Fruit fly (Drosophila melanogaster) whole organism, embryonic: ENCODE measurements around the gene CG10194.

Experiments used
- Ada2b ChIP-seq: fragments of 200-800 bp; sonication (Bioruptor generic); IDR thresholded peaks from 2 replicates; pipeline ENCODE4 v1.3.6; 2022; ENCODE audit warnings: missing biosample characterization, missing genetic modification characterization
- Asciz ChIP-seq: fragments of 200-800 bp; sonication (Bioruptor generic); optimal IDR thresholded peaks from 2 replicates; lab custom pipeline; 2017; ENCODE audit warnings: missing biosample characterization, mild to moderate bottlenecking, missing genetic modification characterization, missing genetic modification reagents
- BtbVII ChIP-seq: fragments of 200-800 bp; sonication (Bioruptor generic); optimal IDR thresholded peaks from 3 replicates; lab custom pipeline; 2017; ENCODE audit warnings: missing biosample characterization, mild to moderate bottlenecking, missing genetic modification characterization
- CG11456 ChIP-seq: fragments of 200-800 bp; sonication (Bioruptor generic); IDR thresholded peaks from 3 replicates; pipeline ENCODE4 v1.3.6; 2022; ENCODE audit warnings: missing biosample characterization, missing genetic modification characterization
- CG12391 ChIP-seq: fragments of 200-800 bp; sonication (Bioruptor generic); optimal IDR thresholded peaks from 3 replicates; lab custom pipeline; 2018; ENCODE audit warnings: missing biosample characterization, mild to moderate bottlenecking, missing genetic modification characterization, moderate library complexity
- CG12659 ChIP-seq: fragments of 200-800 bp; sonication (Bioruptor generic); optimal IDR thresholded peaks from 3 replicates; lab custom pipeline; 2017; ENCODE audit warnings: mild to moderate bottlenecking, missing biosample characterization, missing genetic modification reagents, missing genetic modification characterization
- CG13123 ChIP-seq: fragments of 200-800 bp; sonication (Bioruptor generic); optimal IDR thresholded peaks from 2 replicates; lab custom pipeline; 2016; ENCODE audit warnings: missing biosample characterization, missing genetic modification characterization
- CG13894 ChIP-seq: fragments of 200-800 bp; sonication (Bioruptor generic); optimal IDR thresholded peaks from 3 replicates; lab custom pipeline; 2018; ENCODE audit warnings: missing biosample characterization, mild to moderate bottlenecking, missing genetic modification characterization, moderate library complexity
- CG14860 ChIP-seq: fragments of 200-800 bp; sonication (Bioruptor generic); IDR thresholded peaks from 3 replicates; pipeline ENCODE4 v1.3.6; 2022; ENCODE audit warnings: missing biosample characterization, missing genetic modification characterization; ENCODE audit not compliant: partially characterized antibody
- CG1529 ChIP-seq: fragments of 200-800 bp; sonication (Bioruptor generic); optimal IDR thresholded peaks from 3 replicates; lab custom pipeline; 2018; ENCODE audit warnings: missing biosample characterization, missing genetic modification characterization
- CG17829 ChIP-seq: fragments of 200-800 bp; optimal IDR thresholded peaks from 2 replicates; lab custom pipeline; 2019; ENCODE audit warnings: missing biosample characterization, mild to moderate bottlenecking, missing genetic modification characterization, moderate library complexity
- CG30431 ChIP-seq: fragments of 200-800 bp; sonication (Bioruptor generic); optimal IDR thresholded peaks from 2 replicates; lab custom pipeline; 2017; ENCODE audit warnings: missing biosample characterization, missing genetic modification characterization
- CG3065 ChIP-seq: fragments of 200-800 bp; sonication (Bioruptor generic); optimal IDR thresholded peaks from 2 replicates; lab custom pipeline; 2016; ENCODE audit warnings: missing biosample characterization, missing genetic modification characterization
- CG3163 ChIP-seq: fragments of 200-800 bp; sonication (Bioruptor generic); optimal IDR thresholded peaks from 3 replicates; lab custom pipeline; 2016; ENCODE audit warnings: missing biosample characterization, missing genetic modification characterization
- CG32767 ChIP-seq: fragments of 200-800 bp; sonication (Bioruptor generic); IDR thresholded peaks from 2 replicates; pipeline ENCODE4 v1.3.6; 2022; ENCODE audit warnings: missing biosample characterization, missing genetic modification characterization
- CG4404 ChIP-seq: fragments of 200-800 bp; sonication (Bioruptor generic); IDR thresholded peaks from 2 replicates; pipeline ENCODE4 v1.3.6; 2022; ENCODE audit warnings: missing biosample characterization, missing genetic modification characterization
- CG4424 ChIP-seq: fragments of 200-800 bp; sonication (Bioruptor generic); optimal IDR thresholded peaks from 3 replicates; lab custom pipeline; 2016; ENCODE audit warnings: missing biosample characterization, missing genetic modification characterization
- CG5245 ChIP-seq: fragments of 200-800 bp; sonication (Bioruptor generic); optimal IDR thresholded peaks from 3 replicates; lab custom pipeline; 2016; ENCODE audit warnings: missing biosample characterization, missing genetic modification characterization
- CG6175 ChIP-seq: fragments of 200-800 bp; sonication (Bioruptor generic); IDR thresholded peaks from 3 replicates; pipeline ENCODE4 v1.3.6; 2022; ENCODE audit warnings: missing biosample characterization, missing genetic modification characterization
- CG7786 ChIP-seq: fragments of 200-800 bp; sonication (Bioruptor generic); optimal IDR thresholded peaks from 2 replicates; lab custom pipeline; 2016; ENCODE audit warnings: missing biosample characterization, missing genetic modification characterization
- CG7839 ChIP-seq: fragments of 200-800 bp; sonication (Bioruptor generic); optimal IDR thresholded peaks from 3 replicates; lab custom pipeline; 2018; ENCODE audit warnings: missing biosample characterization, mild to moderate bottlenecking, missing genetic modification characterization, moderate library complexity
- CG8089 ChIP-seq: fragments of 200-800 bp; sonication (Bioruptor generic); optimal IDR thresholded peaks from 3 replicates; lab custom pipeline; 2016; ENCODE audit warnings: missing biosample characterization, missing genetic modification characterization
- CG8359 ChIP-seq: fragments of 200-800 bp; sonication (Bioruptor generic); optimal IDR thresholded peaks from 2 replicates; lab custom pipeline; 2017; ENCODE audit warnings: missing biosample characterization, mild to moderate bottlenecking, missing genetic modification characterization, borderline replicate concordance
- CG8924 ChIP-seq: fragments of 200-800 bp; optimal IDR thresholded peaks from 3 replicates; lab custom pipeline; 2019; ENCODE audit warnings: missing biosample characterization, mild to moderate bottlenecking, missing genetic modification characterization, moderate library complexity
- CG9876 ChIP-seq: fragments of 200-800 bp; sonication (Bioruptor generic); optimal IDR thresholded peaks from 2 replicates; lab custom pipeline; 2016; ENCODE audit warnings: missing biosample characterization, missing genetic modification characterization
- Dll ChIP-seq: fragments of 200-800 bp; sonication (Bioruptor generic); IDR thresholded peaks from 4 replicates; pipeline ENCODE4 v1.3.6; 2022; ENCODE audit warnings: missing biosample characterization, missing genetic modification characterization; ENCODE audit not compliant: partially characterized antibody
- HLH4C ChIP-seq: fragments of 200-800 bp; sonication (Bioruptor generic); IDR thresholded peaks from 3 replicates; pipeline ENCODE4 v1.3.6; 2022; ENCODE audit warnings: missing biosample characterization, missing genetic modification characterization; ENCODE audit not compliant: partially characterized antibody
- HLH54F ChIP-seq: fragments of 200-800 bp; sonication (Bioruptor generic); optimal IDR thresholded peaks from 3 replicates; lab custom pipeline; 2016; ENCODE audit warnings: missing biosample characterization, missing genetic modification characterization
- Sin3A ChIP-seq: fragments of >200 bp; optimal IDR thresholded peaks from 2 replicates; lab custom pipeline; 2018
- Ssrp ChIP-seq: fragments of 200-800 bp; sonication (Bioruptor generic); optimal IDR thresholded peaks from 2 replicates; lab custom pipeline; 2018; ENCODE audit warnings: missing biosample characterization, mild to moderate bottlenecking, missing genetic modification characterization, moderate library complexity
- bbx ChIP-seq: fragments of 200-800 bp; sonication (Bioruptor generic); IDR thresholded peaks from 2 replicates; pipeline ENCODE4 v1.3.6; 2022; ENCODE audit warnings: missing biosample characterization, missing genetic modification characterization; ENCODE audit not compliant: partially characterized antibody
- ci ChIP-seq: fragments of 200-800 bp; sonication (Bioruptor generic); IDR thresholded peaks from 3 replicates; pipeline ENCODE4 v1.3.6; 2022; ENCODE audit warnings: missing biosample characterization, missing genetic modification characterization
- dati ChIP-seq: fragments of 200-800 bp; sonication (Bioruptor generic); IDR thresholded peaks from 2 replicates; pipeline ENCODE4 v1.3.6; 2022; ENCODE audit warnings: missing biosample characterization, missing genetic modification characterization
- dmrt11E ChIP-seq: fragments of 200-800 bp; sonication (Bioruptor generic); optimal IDR thresholded peaks from 3 replicates; lab custom pipeline; 2018; ENCODE audit warnings: missing biosample characterization, mild to moderate bottlenecking, missing genetic modification characterization, moderate library complexity
- dpn ChIP-seq, 2 experiments: fragments of 200-800 bp; sonication (Bioruptor generic); optimal IDR thresholded peaks; 3 replicates each; lab custom pipeline; 2016; ENCODE audit warnings: missing biosample characterization in 2 of 2, missing genetic modification characterization in 2 of 2
- ftz-f1 ChIP-seq: fragments of 200-800 bp; sonication (Bioruptor generic); optimal IDR thresholded peaks from 2 replicates; lab custom pipeline; 2016; ENCODE audit warnings: missing biosample characterization, missing genetic modification characterization
- jing ChIP-seq: fragments of 200-800 bp; sonication (Bioruptor generic); optimal IDR thresholded peaks from 2 replicates; lab custom pipeline; 2018; ENCODE audit warnings: missing biosample characterization, mild to moderate bottlenecking, missing genetic modification characterization
- ken ChIP-seq: fragments of 200-800 bp; sonication (Bioruptor generic); IDR thresholded peaks from 3 replicates; pipeline ENCODE4 v1.3.6; 2022; ENCODE audit warnings: missing biosample characterization, missing genetic modification characterization
- lmd ChIP-seq: fragments of 200-800 bp; sonication (Bioruptor generic); IDR thresholded peaks from 2 replicates; pipeline ENCODE4 v1.3.6; 2022; ENCODE audit warnings: missing biosample characterization, missing genetic modification characterization
- lov ChIP-seq, 2 experiments: fragments of 200-800 bp in 1 of 2; fragments of >200 bp in 1 of 2; sonication (Bioruptor generic) in 1 of 2; IDR thresholded peaks in 1 of 2; optimal IDR thresholded peaks in 1 of 2; 2 replicates in 1 of 2; 3 replicates in 1 of 2; pipeline versions ENCODE4 v1.3.6 to Lab custom; 2017 to 2022; ENCODE audit warnings: missing biosample characterization in 1 of 2, missing genetic modification characterization in 1 of 2
- org-1 ChIP-seq: fragments of 200-800 bp; sonication (Bioruptor generic); optimal IDR thresholded peaks from 2 replicates; lab custom pipeline; 2017; ENCODE audit warnings: missing biosample characterization, missing genetic modification characterization
- sisA ChIP-seq: fragments of 200-800 bp; sonication (Bioruptor generic); IDR thresholded peaks from 2 replicates; pipeline ENCODE4 v1.3.6; 2022; ENCODE audit warnings: missing biosample characterization, missing genetic modification characterization
- sob ChIP-seq: fragments of 200-800 bp; sonication (Bioruptor generic); IDR thresholded peaks from 2 replicates; pipeline ENCODE4 v1.3.6; 2022; ENCODE audit warnings: missing biosample characterization, missing genetic modification characterization
- stc ChIP-seq: fragments of 200-800 bp; sonication (Bioruptor generic); IDR thresholded peaks from 2 replicates; pipeline ENCODE4 v1.3.6; 2022; ENCODE audit warnings: missing biosample characterization, missing genetic modification characterization
- tap ChIP-seq: fragments of 200-800 bp; optimal IDR thresholded peaks from 3 replicates; lab custom pipeline; 2019; ENCODE audit warnings: missing biosample characterization, mild to moderate bottlenecking, missing genetic modification characterization, moderate library complexity
- tna ChIP-seq: fragments of 200-800 bp; sonication (Bioruptor generic); IDR thresholded peaks from 2 replicates; pipeline ENCODE4 v1.3.6; 2022; ENCODE audit warnings: missing biosample characterization, missing genetic modification characterization; ENCODE audit not compliant: partially characterized antibody
- vfl ChIP-seq: fragments of 200-800 bp; sonication (Bioruptor generic); optimal IDR thresholded peaks from 2 replicates; lab custom pipeline; 2016; ENCODE audit warnings: missing biosample characterization, missing genetic modification characterization
- vnd ChIP-seq: fragments of 200-800 bp; sonication (Bioruptor generic); IDR thresholded peaks from 3 replicates; pipeline ENCODE4 v1.3.6; 2022; ENCODE audit warnings: missing biosample characterization, missing genetic modification characterization; ENCODE audit not compliant: partially characterized antibody
- wdn ChIP-seq: fragments of 200-800 bp; sonication (Bioruptor generic); IDR thresholded peaks from 2 replicates; pipeline ENCODE4 v1.3.6; 2022; ENCODE audit warnings: missing biosample characterization, missing genetic modification characterization
- yki ChIP-seq: fragments of >200 bp; optimal IDR thresholded peaks from 3 replicates; lab custom pipeline; 2018

The CG10194 gene

dm6 chr2L:19453381-19453780 lies 36.5 kb downstream of the CG10194 start, which contains the start of gene Top2 (continued):
- TF ChIP-seq CG3163 (GFP tag; lab: Kevin White, UChicago) (no peak), tap (no peak), lmd (no peak), HLH4C (peak; percentile 82), CG9876 (GFP tag; lab: Kevin White, UChicago) (peak; percentile 57), CG1529 (GFP tag; lab: Kevin White, UChicago) (no peak), dpn (GFP tag; optimal IDR thresholded peaks at IDR 0.05; lab: Kevin White, UChicago) (peak; percentile 50 to 70), wdn (GFP tag; lab: Robert Waterston, UW) (0 out of 2 replicates have a peak, but pooled peaks have one; percentile 22), CG3065 (no peak), CG30431 (no peak), ci (GFP tag; lab: Robert Waterston, UW) (peak; percentile 34; the same call in 1 of the 3 replicates), Ssrp (tag; lab: Kevin White, UChicago) (peak; percentile 43), CG8924 (peak; percentile 27), CG4424 (GFP tag; lab: Kevin White, UChicago) (peak; percentile 23), CG11456 (GFP tag; lab: Robert Waterston, UW) (peak; percentile 61; the same call in 1 of the 3 replicates), stc (GFP tag; lab: Robert Waterston, UW) (no peak), sisA (GFP tag; lab: Robert Waterston, UW) (no peak), Ada2b (GFP tag; lab: Robert Waterston, UW) (peak; percentile 27; the same call in 1 of the 2 replicates), CG12659 (GFP tag; lab: Kevin White, UChicago) (peak; percentile 79), CG7786 (GFP tag; lab: Kevin White, UChicago) (peak; percentile 21), tna (GFP tag; lab: Robert Waterston, UW) (peak; percentile 77), ftz-f1 (GFP tag; lab: Kevin White, UChicago) (peak; percentile 65), lov (optimal IDR thresholded peaks at IDR 0.05; lab: Kevin White, UChicago) (no peak), lov (GFP tag; IDR thresholded peaks at IDR 0.05; lab: Robert Waterston, UW) (no peak), ken (GFP tag; lab: Robert Waterston, UW) (0 out of 3 replicates have a peak, but pooled peaks have one; percentile 7), sob (GFP tag; lab: Robert Waterston, UW) (peak; percentile 48; the same call in 1 of the 2 replicates), bbx (GFP tag; lab: Robert Waterston, UW) (peak; percentile 84), CG32767 (GFP tag; lab: Robert Waterston, UW) (peak; percentile 47; the same call in 1 of the 2 replicates), BtbVII (GFP tag; lab: Kevin White, UChicago) (no peak), vfl (GFP tag; lab: Kevin White, UChicago) (peak; percentile 52), CG8359 (GFP tag; lab: Kevin White, UChicago) (no peak), CG13123 (GFP tag; lab: Kevin White, UChicago) (peak; percentile 47), Sin3A (lab: Kevin White, UChicago) (peak; percentile 41), Asciz (GFP tag; lab: Kevin White, UChicago) (no peak), HLH54F (GFP tag; lab: Kevin White, UChicago) (peak; percentile 40), CG7839 (tag; lab: Kevin White, UChicago) (peak; percentile 14), CG4404 (GFP tag; lab: Robert Waterston, UW) (no peak), jing (GFP tag; lab: Kevin White, UChicago) (no peak), CG13894 (tag; lab: Kevin White, UChicago) (peak; percentile 58), org-1 (no peak), vnd (GFP tag; lab: Robert Waterston, UW) (peak; percentile 77), CG12391 (tag; lab: Kevin White, UChicago) (peak; percentile 57), yki (lab: Kevin White, UChicago) (peak; percentile 21), CG8089 (GFP tag; lab: Kevin White, UChicago) (peak; percentile 5), CG6175 (no peak), CG14860 (GFP tag; lab: Robert Waterston, UW) (peak; percentile 77), dmrt11E (tag; lab: Kevin White, UChicago) (peak; percentile 8), CG5245 (GFP tag; lab: Kevin White, UChicago) (peak; percentile 4), CG17829 (tag; lab: Kevin White, UChicago) (peak; percentile 74), Dll (peak; percentile 80), dati (no peak)
